Fruit fly (Drosophila melanogaster) whole organism, embryonic: ENCODE data around the gene CG14154.
A peak's percentile ranks its signal among the peaks of the same experiment; 100 is the strongest.

Experiments
- BtbVII ChIP-seq: fragments of 200-800 bp; sonication (Bioruptor generic); optimal IDR thresholded peaks from 3 replicates; lab custom pipeline; 2017; ENCODE audit warnings: missing biosample characterization, mild to moderate bottlenecking, missing genetic modification characterization
- CG10209 ChIP-seq: fragments of 200-800 bp; sonication (Bioruptor generic); optimal IDR thresholded peaks from 3 replicates; lab custom pipeline; 2017; ENCODE audit warnings: missing biosample characterization, mild to moderate bottlenecking, missing genetic modification characterization, missing genetic modification reagents
- CG10979 ChIP-seq: fragments of 200-800 bp; sonication (Bioruptor generic); optimal IDR thresholded peaks from 2 replicates; lab custom pipeline; 2018; ENCODE audit warnings: missing biosample characterization, mild to moderate bottlenecking, missing genetic modification characterization, moderate library complexity
- CG11247 ChIP-seq: fragments of 200-800 bp; sonication (Bioruptor generic); IDR thresholded peaks from 2 replicates; pipeline ENCODE4 v1.3.6; 2022; ENCODE audit warnings: missing biosample characterization, missing genetic modification characterization
- CG12391 ChIP-seq: fragments of 200-800 bp; sonication (Bioruptor generic); optimal IDR thresholded peaks from 3 replicates; lab custom pipeline; 2018; ENCODE audit warnings: missing biosample characterization, mild to moderate bottlenecking, missing genetic modification characterization, moderate library complexity
- CG15479 ChIP-seq: fragments of 200-800 bp; sonication (Bioruptor generic); optimal IDR thresholded peaks from 3 replicates; lab custom pipeline; 2019; ENCODE audit warnings: missing biosample characterization, mild to moderate bottlenecking, missing genetic modification characterization, moderate library complexity
- CG1603 ChIP-seq: fragments of 200-800 bp; sonication (Bioruptor generic); optimal IDR thresholded peaks from 2 replicates; lab custom pipeline; 2019; ENCODE audit warnings: missing biosample characterization, mild to moderate bottlenecking, missing genetic modification characterization, moderate library complexity
- CG17361 ChIP-seq: fragments of 200-800 bp; sonication (Bioruptor generic); IDR thresholded peaks from 3 replicates; pipeline ENCODE4 v1.3.6; 2022; ENCODE audit warnings: missing biosample characterization, missing genetic modification characterization
- CG17568 ChIP-seq: fragments of 200-800 bp; sonication (Bioruptor generic); optimal IDR thresholded peaks from 2 replicates; lab custom pipeline; 2018; ENCODE audit warnings: missing biosample characterization, mild to moderate bottlenecking, missing genetic modification characterization, moderate library complexity
- CG2712 ChIP-seq: fragments of 200-800 bp; optimal IDR thresholded peaks from 3 replicates; lab custom pipeline; 2019; ENCODE audit warnings: missing biosample characterization, mild to moderate bottlenecking, missing genetic modification characterization, moderate library complexity
- CG34376 ChIP-seq: fragments of 200-800 bp; sonication (Bioruptor generic); optimal IDR thresholded peaks from 2 replicates; lab custom pipeline; 2018; ENCODE audit warnings: missing biosample characterization, mild to moderate bottlenecking, missing genetic modification characterization
- CG7839 ChIP-seq: fragments of 200-800 bp; sonication (Bioruptor generic); optimal IDR thresholded peaks from 3 replicates; lab custom pipeline; 2018; ENCODE audit warnings: missing biosample characterization, mild to moderate bottlenecking, missing genetic modification characterization, moderate library complexity
- CG8281 ChIP-seq: fragments of 200-800 bp; sonication (Bioruptor generic); optimal IDR thresholded peaks from 2 replicates; lab custom pipeline; 2018; ENCODE audit warnings: missing biosample characterization, mild to moderate bottlenecking, missing genetic modification characterization, moderate library complexity
- CG8388 ChIP-seq: fragments of 200-800 bp; sonication (Bioruptor generic); optimal IDR thresholded peaks from 2 replicates; lab custom pipeline; 2019; ENCODE audit warnings: missing biosample characterization, mild to moderate bottlenecking, missing genetic modification characterization, moderate library complexity
- CG9727 ChIP-seq: fragments of 200-800 bp; sonication (Bioruptor generic); optimal IDR thresholded peaks from 3 replicates; lab custom pipeline; 2017; ENCODE audit warnings: missing biosample characterization, mild to moderate bottlenecking, missing genetic modification characterization
- D ChIP-seq, 2 experiments: fragments of 200-800 bp in 1 of 2; fragments of >200 bp in 1 of 2; sonication (Bioruptor generic) in 1 of 2; optimal IDR thresholded peaks; 2 replicates in 1 of 2; 3 replicates in 1 of 2; lab custom pipeline; 2017; ENCODE audit warnings: mild to moderate bottlenecking in 1 of 2, missing biosample characterization in 1 of 2, missing genetic modification characterization in 1 of 2, missing genetic modification reagents in 1 of 2
- Dref ChIP-seq: fragments of 200-800 bp; sonication (Bioruptor generic); IDR thresholded peaks from 2 replicates; pipeline ENCODE4 v1.3.6; 2022; ENCODE audit warnings: missing biosample characterization, missing genetic modification characterization
- Drgx ChIP-seq: fragments of 200-800 bp; sonication (Bioruptor generic); IDR thresholded peaks from 2 replicates; pipeline ENCODE4 v1.3.6; 2022; ENCODE audit warnings: missing biosample characterization, missing genetic modification characterization
- ERR ChIP-seq: fragments of 200-800 bp; sonication (Bioruptor generic); optimal IDR thresholded peaks from 2 replicates; lab custom pipeline; 2016; ENCODE audit warnings: missing biosample characterization, missing genetic modification characterization
- Ets65A ChIP-seq: fragments of 200-800 bp; sonication (Bioruptor generic); peaks from one replicate; lab custom pipeline; 2016; ENCODE audit warnings: missing biosample characterization, missing genetic modification characterization
- Med ChIP-seq: fragments of 200-800 bp; sonication (Bioruptor generic); peaks from one replicate; lab custom pipeline; 2016; ENCODE audit warnings: missing biosample characterization, missing genetic modification characterization, mild to moderate bottlenecking, inconsistent platforms, moderate library complexity
- Nf-YB ChIP-seq: fragments of 200-800 bp; sonication (Bioruptor generic); optimal IDR thresholded peaks from 3 replicates; lab custom pipeline; 2019; ENCODE audit warnings: missing biosample characterization, mild to moderate bottlenecking, missing genetic modification characterization, moderate library complexity
- Oli ChIP-seq: fragments of 200-800 bp; sonication (Bioruptor generic); optimal IDR thresholded peaks from 2 replicates; lab custom pipeline; 2018; ENCODE audit warnings: missing biosample characterization, mild to moderate bottlenecking, missing genetic modification characterization, moderate library complexity
- Sox102F ChIP-seq: fragments of 200-800 bp; sonication (Bioruptor generic); optimal IDR thresholded peaks from 2 replicates; lab custom pipeline; 2018; ENCODE audit warnings: missing biosample characterization, mild to moderate bottlenecking, missing genetic modification characterization, moderate library complexity
- Ssrp ChIP-seq: fragments of 200-800 bp; sonication (Bioruptor generic); optimal IDR thresholded peaks from 2 replicates; lab custom pipeline; 2018; ENCODE audit warnings: missing biosample characterization, mild to moderate bottlenecking, missing genetic modification characterization, moderate library complexity
- Xrp1 ChIP-seq: fragments of 200-800 bp; sonication (Bioruptor generic); IDR thresholded peaks from 2 replicates; pipeline ENCODE4 v1.3.6; 2022; ENCODE audit warnings: missing biosample characterization, missing genetic modification characterization
- ap ChIP-seq: fragments of 200-800 bp; sonication (Bioruptor generic); IDR thresholded peaks from 2 replicates; pipeline ENCODE4 v1.3.6; 2022; ENCODE audit warnings: missing biosample characterization, missing genetic modification characterization
- bab2 ChIP-seq: fragments of 200-800 bp; sonication (Bioruptor generic); optimal IDR thresholded peaks from 2 replicates; lab custom pipeline; 2016; ENCODE audit warnings: missing biosample characterization, missing genetic modification characterization
- bsh ChIP-seq, 2 experiments: fragments of 200-800 bp; sonication (Bioruptor generic); optimal IDR thresholded peaks; 2 replicates each; lab custom pipeline; 2017 to 2018; ENCODE audit warnings: mild to moderate bottlenecking in 2 of 2, missing biosample characterization in 2 of 2, missing genetic modification characterization in 2 of 2, moderate library complexity in 1 of 2
- chif ChIP-seq, 2 experiments: fragments of 200-800 bp; sonication (Bioruptor generic); optimal IDR thresholded peaks; 3 replicates each; lab custom pipeline; 2016; ENCODE audit warnings: missing biosample characterization in 2 of 2, missing genetic modification characterization in 2 of 2
- ci ChIP-seq: fragments of 200-800 bp; sonication (Bioruptor generic); IDR thresholded peaks from 3 replicates; pipeline ENCODE4 v1.3.6; 2022; ENCODE audit warnings: missing biosample characterization, missing genetic modification characterization
- crol ChIP-seq: fragments of 200-800 bp; sonication (Bioruptor generic); IDR thresholded peaks from 2 replicates; pipeline ENCODE4 v1.3.6; 2022; ENCODE audit warnings: missing biosample characterization, missing genetic modification characterization
- dmrt11E ChIP-seq: fragments of 200-800 bp; sonication (Bioruptor generic); optimal IDR thresholded peaks from 3 replicates; lab custom pipeline; 2018; ENCODE audit warnings: missing biosample characterization, mild to moderate bottlenecking, missing genetic modification characterization, moderate library complexity
- esg ChIP-seq: fragments of 200-800 bp; sonication (Bioruptor generic); conservative IDR thresholded peaks from 2 replicates; pipeline ENCODE4 v1.3.6; 2022; ENCODE audit warnings: missing biosample characterization, missing genetic modification characterization
- gcm2 ChIP-seq: fragments of 200-800 bp; sonication (Bioruptor generic); optimal IDR thresholded peaks from 2 replicates; lab custom pipeline; 2016; ENCODE audit warnings: missing biosample characterization, missing genetic modification characterization
- gem ChIP-seq: fragments of 200-800 bp; sonication (Bioruptor generic); optimal IDR thresholded peaks from 2 replicates; lab custom pipeline; 2019; ENCODE audit warnings: missing biosample characterization, mild to moderate bottlenecking, missing genetic modification characterization, moderate library complexity
- hkb ChIP-seq, 2 experiments: fragments of 200-800 bp in 1 of 2; fragments of >200 bp in 1 of 2; sonication (Bioruptor generic) in 1 of 2; IDR thresholded peaks in 1 of 2; optimal IDR thresholded peaks in 1 of 2; 2 replicates each; pipeline versions ENCODE4 v1.3.6 to Lab custom; 2017 to 2022; ENCODE audit warnings: missing biosample characterization in 1 of 2, missing genetic modification characterization in 1 of 2
- phol ChIP-seq: fragments of 200-800 bp; sonication (Bioruptor generic); optimal IDR thresholded peaks from 3 replicates; lab custom pipeline; 2018; ENCODE audit warnings: missing biosample characterization, mild to moderate bottlenecking, missing genetic modification characterization, moderate library complexity
- prd ChIP-seq, 3 experiments: fragments of >200 bp in 2 of 3; fragments of 200-800 bp in 1 of 3; sonication (Bioruptor generic) in 1 of 3; optimal IDR thresholded peaks in 2 of 3; IDR thresholded peaks in 1 of 3; 2 replicates in 2 of 3; 3 replicates in 1 of 3; pipeline versions ENCODE4 v1.3.6 to Lab custom; 2017 to 2022; ENCODE audit warnings: missing biosample characterization in 1 of 3, missing genetic modification characterization in 1 of 3
- ranshi ChIP-seq: fragments of 200-800 bp; sonication (Bioruptor generic); IDR thresholded peaks from 2 replicates; pipeline ENCODE4 v1.3.6; 2022; ENCODE audit warnings: missing biosample characterization, missing genetic modification characterization
- row ChIP-seq: fragments of 200-800 bp; sonication (Bioruptor generic); IDR thresholded peaks from 3 replicates; pipeline ENCODE4 v1.3.6; 2022; ENCODE audit warnings: missing biosample characterization, missing genetic modification characterization
- sens ChIP-seq: fragments of 200-800 bp; sonication (Bioruptor generic); peaks from one replicate; lab custom pipeline; 2016; ENCODE audit warnings: missing biosample characterization, missing genetic modification characterization
- slp2 ChIP-seq: fragments of 200-800 bp; sonication (Bioruptor generic); optimal IDR thresholded peaks from 2 replicates; lab custom pipeline; 2016; ENCODE audit warnings: missing biosample characterization, missing genetic modification characterization
- sug ChIP-seq: fragments of 200-800 bp; optimal IDR thresholded peaks from 2 replicates; lab custom pipeline; 2019; ENCODE audit warnings: missing biosample characterization, mild to moderate bottlenecking, missing genetic modification characterization, moderate library complexity
- twi ChIP-seq: fragments of 200-800 bp; optimal IDR thresholded peaks from 2 replicates; lab custom pipeline; 2019; ENCODE audit warnings: missing biosample characterization, mild to moderate bottlenecking, missing genetic modification characterization, moderate library complexity
- unpg ChIP-seq: fragments of 200-800 bp; sonication (Bioruptor generic); optimal IDR thresholded peaks from 3 replicates; lab custom pipeline; 2018; ENCODE audit warnings: missing biosample characterization, mild to moderate bottlenecking, missing genetic modification characterization, moderate library complexity
- zfh1 ChIP-seq: fragments of 200-800 bp; sonication (Bioruptor generic); IDR thresholded peaks from 3 replicates; pipeline ENCODE4 v1.3.6; 2022; ENCODE audit warnings: missing biosample characterization, missing genetic modification characterization

Gene CG14154

dm6 chr3L:10647158-10647557 is 5.5 kb downstream of the CG14154 start:
- no peak for TF ChIP-seq Nf-YB (GFP tag; lab: Kevin White, UChicago)
- TF ChIP-seq slp2: no peak
- peak; percentile 58 for TF ChIP-seq sens (GFP tag; lab: Kevin White, UChicago)
- TF ChIP-seq BtbVII: no peak
- peak; percentile 8; the same call in 1 of the 3 replicates for TF ChIP-seq row
- TF ChIP-seq esg (GFP tag; lab: Robert Waterston, UW): 0 out of 2 replicates have a peak, but pooled peaks have one; percentile 5

dm6 chr3L:10648431-10648830 is 6.7 kb downstream of the CG14154 start:
- TF ChIP-seq CG1603 (tag; lab: Kevin White, UChicago) (peak; percentile 13), CG7839 (tag; lab: Kevin White, UChicago) (peak; percentile 6), phol (peak; percentile 9), Dref (GFP tag; lab: Robert Waterston, UW) (no peak), twi (peak; percentile 32), CG8281 (no peak), chif (GFP tag; optimal IDR thresholded peaks at IDR 0.05; lab: Kevin White, UChicago) (peak in 1 of 2 experiments; percentile 9), CG10979 (tag; lab: Kevin White, UChicago) (peak; percentile 9), CG9727 (GFP tag; lab: Kevin White, UChicago) (peak; percentile 4), Sox102F (GFP tag; lab: Kevin White, UChicago) (peak; percentile 23), Med (GFP tag; lab: Kevin White, UChicago) (peak; percentile 61), bsh (GFP tag; optimal IDR thresholded peaks at IDR 0.05; lab: Kevin White, UChicago) (peak in 1 of 2 experiments; percentile 53), bab2 (no peak), CG15479 (GFP tag; lab: Kevin White, UChicago) (no peak), D (optimal IDR thresholded peaks at IDR 0.05; lab: Kevin White, UChicago) (no peak), D (GFP tag; optimal IDR thresholded peaks at IDR 0.05; lab: Kevin White, UChicago) (no peak), gcm2 (GFP tag; lab: Kevin White, UChicago) (no peak), Drgx (peak; percentile 62), prd (optimal IDR thresholded peaks at IDR 0.05; lab: Kevin White, UChicago) (no peak), prd (GFP tag; IDR thresholded peaks at IDR 0.05; lab: Robert Waterston, UW) (peak; percentile 24; the same call in 1 of the 3 replicates), unpg (GFP tag; lab: Kevin White, UChicago) (peak; percentile 17), ci (GFP tag; lab: Robert Waterston, UW) (0 out of 3 replicates have a peak, but pooled peaks have one; percentile 52), sens (GFP tag; lab: Kevin White, UChicago) (peak; percentile 77), CG11247 (no peak), Oli (tag; lab: Kevin White, UChicago) (peak; percentile 1), CG2712 (tag; lab: Kevin White, UChicago) (peak; percentile 12), CG17568 (no peak), CG12391 (tag; lab: Kevin White, UChicago) (peak; percentile 5), gem (tag; lab: Kevin White, UChicago) (peak; percentile 35), zfh1 (GFP tag; lab: Robert Waterston, UW) (0 out of 3 replicates have a peak, but pooled peaks have one; percentile 45), hkb (optimal IDR thresholded peaks at IDR 0.05; lab: Kevin White, UChicago) (no peak), hkb (GFP tag; IDR thresholded peaks at IDR 0.05; lab: Robert Waterston, UW) (peak; percentile 35; the same call in 1 of the 2 replicates), Ssrp (tag; lab: Kevin White, UChicago) (peak; percentile 9), CG17361 (GFP tag; lab: Robert Waterston, UW) (0 out of 3 replicates have a peak, but pooled peaks have one; percentile 15), ap (GFP tag; lab: Robert Waterston, UW) (0 out of 2 replicates have a peak, but pooled peaks have one; percentile 8), CG10209 (GFP tag; lab: Kevin White, UChicago) (no peak), ERR (GFP tag; lab: Kevin White, UChicago) (no peak), CG8388 (peak; percentile 17), crol (GFP tag; lab: Robert Waterston, UW) (no peak), Ets65A (GFP tag; lab: Kevin White, UChicago) (peak; percentile 87), dmrt11E (tag; lab: Kevin White, UChicago) (peak; percentile 31), ranshi (GFP tag; lab: Robert Waterston, UW) (0 out of 2 replicates have a peak, but pooled peaks have one; percentile 23), CG34376 (GFP tag; lab: Kevin White, UChicago) (no peak), sug (tag; lab: Kevin White, UChicago) (no peak), Xrp1 (peak; percentile 5; the same call in 1 of the 2 replicates)
